Worm (Caenorhabditis elegans) whole organism, L1 larva: ENCODE results near the gene K03H1.13.

ENCODE experiments used
- C04F5.9 ChIP-seq: sonication (generic microtip); optimal IDR thresholded peaks from 2 replicates; lab custom pipeline; 2016; ENCODE audit warnings: missing genetic modification characterization, missing compliant biosample characterization
- C34B4.2 ChIP-seq: sonication (generic microtip); optimal IDR thresholded peaks from 2 replicates; lab custom pipeline; 2017; ENCODE audit warnings: mild to moderate bottlenecking, missing genetic modification characterization, missing compliant biosample characterization
- alr-1 ChIP-seq: fragments of 200-800 bp; sonication (Bioruptor generic); optimal IDR thresholded peaks from 2 replicates; lab custom pipeline; 2018; ENCODE audit warnings: borderline replicate concordance, mild to moderate bottlenecking, missing genetic modification characterization, missing compliant biosample characterization
- aly-2 ChIP-seq: fragments of 150-350 bp; optimal IDR thresholded peaks from 2 replicates; lab custom pipeline; 2014; ENCODE audit warnings: missing biosample characterization, missing genetic modification characterization
- ceh-8 ChIP-seq: fragments of 200-800 bp; sonication (Bioruptor generic); optimal IDR thresholded peaks from 2 replicates; lab custom pipeline; 2018; ENCODE audit warnings: mild to moderate bottlenecking, missing genetic modification characterization, moderate library complexity, missing compliant biosample characterization
- ces-1 ChIP-seq: fragments of 150-350 bp; optimal IDR thresholded peaks from 2 replicates; lab custom pipeline; 2014; ENCODE audit warnings: missing biosample characterization, missing genetic modification reagents, missing genetic modification characterization
- efl-1 ChIP-seq, 4 experiments: fragments of 150-350 bp; optimal IDR thresholded peaks in 3 of 4; peaks in 1 of 4; 1 replicate in 1 of 4; 2 replicates in 3 of 4; lab custom pipeline; 2014; ENCODE audit warnings: missing biosample characterization in 2 of 4, missing genetic modification characterization in 2 of 4, missing genetic modification reagents in 2 of 4
- efl-3 ChIP-seq: fragments of 200-800 bp; sonication (Bioruptor generic); optimal IDR thresholded peaks from 2 replicates; lab custom pipeline; 2018; ENCODE audit warnings: mild to moderate bottlenecking, missing genetic modification characterization, missing compliant biosample characterization
- egl-13 ChIP-seq: sonication (generic microtip); optimal IDR thresholded peaks from 2 replicates; lab custom pipeline; 2016; ENCODE audit warnings: missing genotype, missing genetic modification reagents, missing genetic modification characterization, missing compliant biosample characterization
- elt-2 ChIP-seq: sonication (generic microtip); optimal IDR thresholded peaks from 2 replicates; lab custom pipeline; 2016; ENCODE audit warnings: missing genetic modification characterization, mild to moderate bottlenecking, inconsistent platforms, missing compliant biosample characterization, missing genetic modification reagents
- elt-3 ChIP-seq, 6 experiments: fragments of 150-350 bp in 1 of 6; sonication (generic microtip); optimal IDR thresholded peaks; 2 replicates each; lab custom pipeline; 2017 to 2018; ENCODE audit warnings: missing biosample characterization in 6 of 6, missing genetic modification characterization in 6 of 6, inconsistent platforms in 1 of 6
- fkh-10 ChIP-seq: sonication (generic microtip); optimal IDR thresholded peaks from 2 replicates; lab custom pipeline; 2017; ENCODE audit warnings: missing biosample characterization, missing genetic modification reagents, missing genetic modification characterization
- fkh-4 ChIP-seq: sonication (generic microtip); optimal IDR thresholded peaks from 2 replicates; lab custom pipeline; 2016; ENCODE audit warnings: missing compliant biosample characterization, missing genetic modification characterization, borderline replicate concordance
- fkh-8 ChIP-seq: sonication (generic microtip); optimal IDR thresholded peaks from 2 replicates; lab custom pipeline; 2016; ENCODE audit warnings: mild to moderate bottlenecking, missing genetic modification characterization, missing compliant biosample characterization
- fos-1 ChIP-seq: fragments of 150-350 bp; optimal IDR thresholded peaks from 2 replicates; lab custom pipeline; 2014; ENCODE audit warnings: missing biosample characterization, missing genetic modification characterization
- grh-1 ChIP-seq: fragments of 200-800 bp; sonication (Bioruptor generic); IDR thresholded peaks from 2 replicates; pipeline ENCODE4 v1.3.6; 2022; ENCODE audit warnings: missing genetic modification reagents, missing genetic modification characterization, missing compliant biosample characterization
- irx-1 ChIP-seq: sonication (generic microtip); optimal IDR thresholded peaks from 2 replicates; lab custom pipeline; 2016; ENCODE audit warnings: missing genetic modification characterization, missing compliant biosample characterization
- lin-13 ChIP-seq: fragments of 150-350 bp; optimal IDR thresholded peaks from 2 replicates; lab custom pipeline; 2014; ENCODE audit warnings: missing biosample characterization, missing genetic modification reagents, missing genetic modification characterization
- lin-14 ChIP-seq: fragments of 200-800 bp; sonication (Bioruptor generic); optimal IDR thresholded peaks from 2 replicates; lab custom pipeline; 2018; ENCODE audit warnings: mild to moderate bottlenecking, missing genetic modification characterization, moderate library complexity, missing compliant biosample characterization
- lin-35 ChIP-seq, 2 experiments: fragments of 150-350 bp; optimal IDR thresholded peaks; 2 replicates each; lab custom pipeline; 2014; ENCODE audit warnings: missing biosample characterization in 2 of 2, missing genetic modification characterization in 2 of 2, missing genetic modification reagents in 2 of 2
- lsy-2 ChIP-seq, 2 experiments: fragments of 150-350 bp; optimal IDR thresholded peaks; 2 replicates each; lab custom pipeline; 2014; ENCODE audit warnings: missing biosample characterization in 2 of 2, missing genetic modification characterization in 2 of 2
- mef-2 ChIP-seq: fragments of 150-350 bp; optimal IDR thresholded peaks from 2 replicates; lab custom pipeline; 2014; ENCODE audit warnings: missing biosample characterization, missing genetic modification characterization
- mep-1 ChIP-seq: fragments of 150-350 bp; optimal IDR thresholded peaks from 2 replicates; lab custom pipeline; 2014; ENCODE audit warnings: missing biosample characterization, missing genetic modification characterization
- nhr-28 ChIP-seq: fragments of 150-350 bp; optimal IDR thresholded peaks from 2 replicates; lab custom pipeline; 2014; ENCODE audit warnings: missing biosample characterization, missing genetic modification characterization
- nhr-76 ChIP-seq: sonication (generic microtip); optimal IDR thresholded peaks from 2 replicates; lab custom pipeline; 2017; ENCODE audit warnings: missing biosample characterization, missing genetic modification characterization
- nhr-85 ChIP-seq: sonication (generic microtip); peaks from one replicate; lab custom pipeline; 2016; ENCODE audit warnings: missing genetic modification characterization, inconsistent platforms, missing compliant biosample characterization
- nhr-90 ChIP-seq: sonication (generic microtip); optimal IDR thresholded peaks from 2 replicates; lab custom pipeline; 2016; ENCODE audit warnings: mild to moderate bottlenecking, missing genetic modification characterization, missing compliant biosample characterization; ENCODE audit not compliant: poor library complexity
- pax-3 ChIP-seq: fragments of 200-800 bp; sonication (Bioruptor generic); optimal IDR thresholded peaks from 2 replicates; lab custom pipeline; 2018; ENCODE audit warnings: mild to moderate bottlenecking, missing genetic modification characterization, moderate library complexity, missing compliant biosample characterization
- tbx-2 ChIP-seq: sonication (generic microtip); optimal IDR thresholded peaks from 2 replicates; lab custom pipeline; 2016; ENCODE audit warnings: missing genetic modification characterization, missing compliant biosample characterization
- unc-130 ChIP-seq: fragments of 150-350 bp; optimal IDR thresholded peaks from 2 replicates; lab custom pipeline; 2017; ENCODE audit warnings: missing biosample characterization, missing genetic modification characterization, inconsistent platforms
- unc-30 ChIP-seq: sonication (generic microtip); optimal IDR thresholded peaks from 2 replicates; lab custom pipeline; 2017; ENCODE audit warnings: missing biosample characterization, missing genetic modification characterization
- unc-98 ChIP-seq: fragments of 200-800 bp; sonication (Bioruptor generic); IDR thresholded peaks from 2 replicates; pipeline ENCODE4 v1.3.6; 2022; ENCODE audit warnings: missing genetic modification characterization, missing compliant biosample characterization
- vab-15 ChIP-seq: sonication (generic microtip); optimal IDR thresholded peaks from 2 replicates; lab custom pipeline; 2017; ENCODE audit warnings: missing genotype, mild to moderate bottlenecking, missing genetic modification characterization, missing compliant biosample characterization
- xbp-1 ChIP-seq: sonication (generic microtip); optimal IDR thresholded peaks from 2 replicates; lab custom pipeline; 2016; ENCODE audit warnings: missing genetic modification characterization, missing compliant biosample characterization
- zag-1 ChIP-seq: fragments of 150-350 bp; optimal IDR thresholded peaks from 2 replicates; lab custom pipeline; 2014; ENCODE audit warnings: missing biosample characterization, missing genetic modification characterization

The K03H1.13 gene

ce11 chrIII:9905307-9905706 lies 44.8 kb downstream of the K03H1.13 start (continued):
- TF ChIP-seq fkh-8 (tag; lab: Kevin White, UChicago) (no peak), efl-3 (GFP tag; lab: Kevin White, UChicago) (no peak), egl-13 (tag; lab: Kevin White, UChicago) (no peak), zag-1 (tag; lab: Kevin White, UChicago) (no peak), tbx-2 (tag; lab: Kevin White, UChicago) (no peak), mep-1 (no peak), unc-130 (no peak), elt-3 (tag; optimal IDR thresholded peaks at IDR 0.05; lab: Kevin White, UChicago) (no peak), nhr-76 (tag; lab: Kevin White, UChicago) (no peak), nhr-28 (no peak), fkh-4 (tag; lab: Kevin White, UChicago) (no peak), C34B4.2 (tag; lab: Kevin White, UChicago) (no peak), lin-35 (GFP tag; optimal IDR thresholded peaks at IDR 0.05; lab: Kevin White, UChicago) (peak in 1 of 2 experiments; percentile 13), fkh-10 (GFP tag; lab: Kevin White, UChicago) (peak; percentile 65), lsy-2 (tag; optimal IDR thresholded peaks at IDR 0.05; lab: Kevin White, UChicago) (peak; percentile 8 to 27), ceh-8 (GFP tag; lab: Kevin White, UChicago) (no peak), mef-2 (tag; lab: Kevin White, UChicago) (no peak)

- no peak for TF ChIP-seq zag-1 (tag; lab: Kevin White, UChicago)
- no peak for TF ChIP-seq ces-1 (GFP tag; lab: Kevin White, UChicago)
- peak; percentile 52 for TF ChIP-seq elt-2 (tag; lab: Kevin White, UChicago)
- no peak for TF ChIP-seq irx-1
- no peak for TF ChIP-seq lin-35 (GFP tag; optimal IDR thresholded peaks at IDR 0.05; lab: Kevin White, UChicago)
- no peak for TF ChIP-seq grh-1
- TF ChIP-seq lin-14 (GFP tag; lab: Kevin White, UChicago) = peak; percentile 21
- no peak for TF ChIP-seq pax-3
- no peak for TF ChIP-seq alr-1
- TF ChIP-seq lin-13 = no peak
- no peak for TF ChIP-seq nhr-90 (tag; lab: Kevin White, UChicago)
- no peak for TF ChIP-seq xbp-1 (tag; lab: Kevin White, UChicago)
- no peak for TF ChIP-seq unc-98
- no peak for TF ChIP-seq C04F5.9 (tag; lab: Kevin White, UChicago)
- no peak for TF ChIP-seq fos-1 (tag; lab: Kevin White, UChicago)
- peak; percentile 18 for TF ChIP-seq nhr-85 (tag; lab: Kevin White, UChicago)
- no peak for TF ChIP-seq vab-15
Observed at ce11 chrIII:9903694-9904292, 46.4 kb downstream of the K03H1.13 start.

- no peak for TF ChIP-seq unc-30 (tag; lab: Kevin White, UChicago)
- TF ChIP-seq aly-2 (tag; lab: Kevin White, UChicago) = no peak
- TF ChIP-seq fkh-10 (GFP tag; lab: Kevin White, UChicago) = no peak
- TF ChIP-seq efl-1 (optimal IDR thresholded peaks at IDR 0.05; lab: Kevin White, UChicago) = no peak
- TF ChIP-seq efl-1 (GFP tag; optimal IDR thresholded peaks at IDR 0.05 in 1 of 2; lab: Kevin White, UChicago) = peak in 1 of 2 experiments; percentile 82
Observed at ce11 chrIII:9899720-9900119, 50.4 kb downstream of the K03H1.13 start.
